Worm (Caenorhabditis elegans): ENCODE data around the gene R12A1.3.
A peak's percentile ranks its signal among the peaks of the same experiment; 100 is the strongest.

The R12A1.3 gene

DNA sequence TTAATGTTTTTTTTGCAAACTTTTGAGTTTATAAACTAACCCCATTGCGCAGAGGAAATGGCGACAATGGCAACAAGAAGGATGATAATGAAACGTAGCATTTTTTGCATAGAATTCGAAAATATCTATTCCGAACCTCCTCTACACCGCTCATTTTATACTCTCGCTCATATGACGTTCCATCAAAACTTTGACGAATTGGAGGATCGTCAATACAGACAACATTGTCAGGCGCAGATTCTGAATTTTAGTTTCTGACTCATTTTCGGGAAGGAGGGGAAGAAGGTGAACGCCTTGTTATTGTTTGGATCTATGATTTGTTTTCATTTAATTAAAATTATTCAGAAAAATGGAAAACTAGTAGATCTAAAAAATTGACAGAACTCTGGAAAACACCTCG lies 18.6 kb upstream of the R12A1.3 start, which contains the start of gene cnc-1:
cnc-1 (minus strand) TSS at position 101 of the 400 bp plus-strand sequence.
- TF ChIP-seq vab-7 (GFP tag; IDR thresholded peaks at IDR 0.05): no peak
- TF ChIP-seq set-16 (GFP tag; IDR thresholded peaks at IDR 0.05): no peak
- TF ChIP-seq madf-9 (GFP tag; conservative IDR thresholded peaks at IDR 0.05): no peak
- TF ChIP-seq attf-4 (tag; optimal IDR thresholded peaks at IDR 0.05): no peak
- no peak for TF ChIP-seq mxl-2 (GFP tag; conservative IDR thresholded peaks at IDR 0.05)
- TF ChIP-seq ztf-11 (tag; optimal IDR thresholded peaks at IDR 0.05): no peak
- no peak for TF ChIP-seq snpc-4 (tag; optimal IDR thresholded peaks at IDR 0.05)
- TF ChIP-seq lsy-2 (tag; optimal IDR thresholded peaks at IDR 0.05): no peak
- TF ChIP-seq Y75B8A.6 (GFP tag; IDR thresholded peaks at IDR 0.05): no peak
- TF ChIP-seq pqm-1 (tag; optimal IDR thresholded peaks at IDR 0.05): no peak
- TF ChIP-seq mes-2 (tag; optimal IDR thresholded peaks at IDR 0.05; ENCODE audit: poor library complexity, severe bottlenecking): no peak
- TF ChIP-seq daf-16 (GFP tag; optimal IDR thresholded peaks at IDR 0.05): no peak
- no peak for TF ChIP-seq daf-16 (tag; optimal IDR thresholded peaks at IDR 0.05)
- no peak for TF ChIP-seq ceh-62 (tag; optimal IDR thresholded peaks at IDR 0.05)
- TF ChIP-seq nhr-28 (tag; optimal IDR thresholded peaks at IDR 0.05): no peak
- TF ChIP-seq nhr-11 (tag; optimal IDR thresholded peaks at IDR 0.05): no peak
- TF ChIP-seq ceh-44 (GFP tag; IDR thresholded peaks at IDR 0.05): no peak
- TF ChIP-seq ceh-82 (tag; optimal IDR thresholded peaks at IDR 0.05): no peak
- no peak for TF ChIP-seq F44E2.7 (GFP tag; IDR thresholded peaks at IDR 0.05)
- no peak for TF ChIP-seq egl-27 (tag; optimal IDR thresholded peaks at IDR 0.05)
- TF ChIP-seq mdt-29 (GFP tag; IDR thresholded peaks at IDR 0.05): no peak

DNA sequence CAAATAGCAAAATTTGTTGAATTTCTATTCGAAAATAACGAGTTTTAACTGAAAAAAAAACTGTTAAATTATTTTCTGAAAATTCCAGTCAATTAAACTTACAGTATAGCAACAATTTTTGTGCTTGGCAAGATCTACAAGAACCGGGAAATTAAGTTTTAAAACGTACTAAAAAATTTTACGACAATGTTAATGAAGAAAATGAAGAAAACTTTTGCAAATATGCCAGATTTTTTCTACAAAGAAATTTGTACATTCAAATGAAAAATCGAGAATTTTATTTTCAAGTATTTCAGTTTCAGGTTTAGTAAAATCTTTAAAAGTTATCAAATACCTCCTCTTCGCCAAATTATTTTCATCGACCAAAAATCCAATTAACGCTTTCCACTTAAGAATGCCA lies 16.4 kb upstream of the R12A1.3 start, which contains the start of gene cnc-11:
cnc-11 (plus strand) TSS at position 301 of the 400 bp plus-strand sequence.
- TF ChIP-seq lin-15B (tag; optimal IDR thresholded peaks at IDR 0.05) (no peak), unc-62 (GFP tag; optimal IDR thresholded peaks at IDR 0.05 in 1 of 2) (peak in 1 of 2 experiments; percentile 65), unc-62 (tag; optimal IDR thresholded peaks at IDR 0.05) (no peak)

DNA sequence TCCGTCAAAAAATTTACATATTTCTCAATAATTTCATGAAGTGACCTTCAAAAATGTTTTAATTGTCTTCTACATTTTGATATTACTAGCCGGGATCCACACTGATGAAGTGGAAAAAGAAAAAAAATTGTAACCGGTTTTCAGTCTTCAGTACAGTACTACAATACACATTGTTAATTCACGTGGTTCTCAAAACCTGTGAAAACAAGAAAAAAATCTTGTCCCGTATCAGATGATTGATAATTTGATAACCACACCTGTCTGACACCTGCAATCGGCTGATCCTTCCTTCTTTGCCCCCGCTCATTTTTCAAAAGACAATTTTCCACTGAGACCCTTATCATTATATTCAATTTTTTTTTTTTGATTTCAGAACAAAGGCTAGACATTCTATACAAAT lies 13.2 kb upstream of the R12A1.3 start, which contains the start of gene R09B5.11:
R09B5.11 (plus strand) TSS at position 374 of the 400 bp plus-strand sequence.
- TF ChIP-seq nhr-28 (tag; optimal IDR thresholded peaks at IDR 0.05) (peak; percentile 68), jun-1 (tag; optimal IDR thresholded peaks at IDR 0.05) (no peak), zip-2 (tag; optimal IDR thresholded peaks at IDR 0.05) (no peak), Y48G9A.11 (GFP tag; IDR thresholded peaks at IDR 0.05) (no peak), rbr-2 (tag; optimal IDR thresholded peaks at IDR 0.05) (no peak), saeg-2 (GFP tag; IDR thresholded peaks at IDR 0.05) (no peak), hlh-30 (tag; optimal IDR thresholded peaks at IDR 0.05; ENCODE audit: insufficient read depth) (peak; percentile 47), hlh-11 (tag; optimal IDR thresholded peaks at IDR 0.05) (peak; percentile 17), zfp-3 (GFP tag; conservative IDR thresholded peaks at IDR 0.05) (no peak), nhr-102 (tag; optimal IDR thresholded peaks at IDR 0.05) (no peak), nhr-237 (tag; optimal IDR thresholded peaks at IDR 0.05) (no peak), aha-1 (tag) (peak; percentile 11), nhr-48 (tag; optimal IDR thresholded peaks at IDR 0.05) (peak; percentile 7), cey-2 (tag; optimal IDR thresholded peaks at IDR 0.05; ENCODE audit: borderline replicate concordance, insufficient read depth) (peak; percentile 16), dpl-1 (GFP tag; optimal IDR thresholded peaks at IDR 0.05) (no peak), nhr-11 (tag; optimal IDR thresholded peaks at IDR 0.05) (no peak), ceh-82 (tag; optimal IDR thresholded peaks at IDR 0.05) (no peak), mdl-1 (tag; optimal IDR thresholded peaks at IDR 0.05) (peak in 1 of 2 experiments; percentile 19), daf-19 (GFP tag; conservative IDR thresholded peaks at IDR 0.05) (no peak), dmd-6 (GFP tag; IDR thresholded peaks at IDR 0.05) (peak; percentile 36), D1046.2 (GFP tag; IDR thresholded peaks at IDR 0.05) (no peak), nhr-25 (tag; optimal IDR thresholded peaks at IDR 0.05; ENCODE audit: borderline replicate concordance, insufficient read depth) (no peak)
